Fruit fly (Drosophila melanogaster): ENCODE data around the gene Fpgs2.

DNA sequence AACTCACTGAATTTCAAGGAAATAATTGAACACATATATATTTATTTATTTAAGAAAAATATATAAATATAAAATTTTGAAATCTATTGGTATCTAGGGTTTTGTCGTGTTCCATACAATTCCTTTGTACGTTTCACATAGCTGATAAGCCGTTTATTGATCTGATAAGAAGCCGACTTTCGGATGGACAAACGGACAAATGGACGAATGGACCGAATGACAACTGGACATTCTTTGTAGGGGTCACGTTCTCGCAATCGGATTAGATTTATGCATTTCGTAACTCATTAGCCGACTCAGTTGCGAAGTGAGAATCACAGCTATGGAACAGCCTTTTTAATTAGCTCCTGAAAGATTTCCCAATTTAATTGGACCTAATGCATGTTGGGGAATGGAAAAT lies 16.6 kb downstream of the Fpgs2 start:
- TF ChIP-seq CTCF (optimal IDR thresholded peaks at IDR 0.05) (no peak), CG8478 (optimal IDR thresholded peaks at IDR 0.05) (no peak)

All from S2 (cell line).